Worm (Caenorhabditis elegans) whole organism, L1 larva: Measurements from ENCODE around the gene T25B9.8.
A peak's percentile ranks its signal among the peaks of the same experiment; 100 is the strongest.

ENCODE experiments used
- C04F5.9 ChIP-seq: sonication (generic microtip); optimal IDR thresholded peaks from 2 replicates; lab custom pipeline; 2016; ENCODE audit warnings: missing genetic modification characterization, missing compliant biosample characterization
- C16A3.4 ChIP-seq: fragments of 150-350 bp; optimal IDR thresholded peaks from 2 replicates; lab custom pipeline; 2014; ENCODE audit warnings: missing biosample characterization, missing genetic modification characterization
- Y116A8C.19 ChIP-seq: sonication (generic microtip); optimal IDR thresholded peaks from 2 replicates; lab custom pipeline; 2016; ENCODE audit warnings: missing compliant biosample characterization, missing genetic modification characterization, borderline replicate concordance
- aha-1 ChIP-seq: fragments of 150-350 bp; optimal IDR thresholded peaks from 2 replicates; lab custom pipeline; 2014; ENCODE audit warnings: missing biosample characterization, missing genetic modification characterization
- aly-2 ChIP-seq: fragments of 150-350 bp; optimal IDR thresholded peaks from 2 replicates; lab custom pipeline; 2014; ENCODE audit warnings: missing biosample characterization, missing genetic modification characterization
- ama-1 ChIP-seq: fragments of 150-350 bp; optimal IDR thresholded peaks from 2 replicates; lab custom pipeline; 2014
- ceh-63 ChIP-seq: fragments of 200-800 bp; sonication (Bioruptor generic); optimal IDR thresholded peaks from 2 replicates; lab custom pipeline; 2018; ENCODE audit warnings: mild to moderate bottlenecking, missing genetic modification characterization, missing compliant biosample characterization
- dpl-1 ChIP-seq, 3 experiments: fragments of 150-350 bp in 2 of 3; sonication (generic microtip) in 1 of 3; optimal IDR thresholded peaks; 2 replicates each; lab custom pipeline; 2014 to 2017; ENCODE audit warnings: missing biosample characterization in 3 of 3, missing genetic modification characterization in 3 of 3, missing genetic modification reagents in 3 of 3
- dsc-1 ChIP-seq: sonication (generic microtip); optimal IDR thresholded peaks from 2 replicates; lab custom pipeline; 2016; ENCODE audit warnings: mild to moderate bottlenecking, missing genetic modification characterization, missing compliant biosample characterization
- egl-13 ChIP-seq: sonication (generic microtip); optimal IDR thresholded peaks from 2 replicates; lab custom pipeline; 2016; ENCODE audit warnings: missing genotype, missing genetic modification reagents, missing genetic modification characterization, missing compliant biosample characterization
- egl-27 ChIP-seq, 2 experiments: fragments of 150-350 bp in 1 of 2; sonication (generic microtip); optimal IDR thresholded peaks; 3 replicates each; lab custom pipeline; 2017 to 2018; ENCODE audit warnings: missing biosample characterization in 2 of 2, missing genetic modification characterization in 2 of 2, missing genetic modification reagents in 2 of 2
- elt-2 ChIP-seq: sonication (generic microtip); optimal IDR thresholded peaks from 2 replicates; lab custom pipeline; 2016; ENCODE audit warnings: missing genetic modification characterization, mild to moderate bottlenecking, inconsistent platforms, missing compliant biosample characterization, missing genetic modification reagents
- elt-3 ChIP-seq, 6 experiments: fragments of 150-350 bp in 1 of 6; sonication (generic microtip); optimal IDR thresholded peaks; 2 replicates each; lab custom pipeline; 2017 to 2018; ENCODE audit warnings: missing biosample characterization in 6 of 6, missing genetic modification characterization in 6 of 6, inconsistent platforms in 1 of 6
- fkh-8 ChIP-seq: sonication (generic microtip); optimal IDR thresholded peaks from 2 replicates; lab custom pipeline; 2016; ENCODE audit warnings: mild to moderate bottlenecking, missing genetic modification characterization, missing compliant biosample characterization
- fos-1 ChIP-seq: fragments of 150-350 bp; optimal IDR thresholded peaks from 2 replicates; lab custom pipeline; 2014; ENCODE audit warnings: missing biosample characterization, missing genetic modification characterization
- grh-1 ChIP-seq: fragments of 200-800 bp; sonication (Bioruptor generic); IDR thresholded peaks from 2 replicates; pipeline ENCODE4 v1.3.6; 2022; ENCODE audit warnings: missing genetic modification reagents, missing genetic modification characterization, missing compliant biosample characterization
- hlh-4 ChIP-seq: sonication (generic microtip); optimal IDR thresholded peaks from 2 replicates; lab custom pipeline; 2016; ENCODE audit warnings: mild to moderate bottlenecking, missing genetic modification characterization, missing compliant biosample characterization
- hpl-2 ChIP-seq: fragments of 150-350 bp; optimal IDR thresholded peaks from 2 replicates; lab custom pipeline; 2014; ENCODE audit warnings: missing biosample characterization, missing genetic modification reagents, missing genetic modification characterization
- jun-1 ChIP-seq: fragments of 150-350 bp; optimal IDR thresholded peaks from 2 replicates; lab custom pipeline; 2014; ENCODE audit warnings: missing biosample characterization, missing genetic modification reagents, missing genetic modification characterization
- lin-13 ChIP-seq: fragments of 150-350 bp; optimal IDR thresholded peaks from 2 replicates; lab custom pipeline; 2014; ENCODE audit warnings: missing biosample characterization, missing genetic modification reagents, missing genetic modification characterization
- lin-14 ChIP-seq: fragments of 200-800 bp; sonication (Bioruptor generic); optimal IDR thresholded peaks from 2 replicates; lab custom pipeline; 2018; ENCODE audit warnings: mild to moderate bottlenecking, missing genetic modification characterization, moderate library complexity, missing compliant biosample characterization
- lin-35 ChIP-seq, 2 experiments: fragments of 150-350 bp; optimal IDR thresholded peaks; 2 replicates each; lab custom pipeline; 2014; ENCODE audit warnings: missing biosample characterization in 2 of 2, missing genetic modification characterization in 2 of 2, missing genetic modification reagents in 2 of 2
- lin-39 ChIP-seq: fragments of 150-350 bp; optimal IDR thresholded peaks from 2 replicates; lab custom pipeline; 2014; ENCODE audit warnings: missing biosample characterization, missing genetic modification reagents, missing genetic modification characterization
- lir-3 ChIP-seq: sonication (generic microtip); optimal IDR thresholded peaks from 2 replicates; lab custom pipeline; 2016; ENCODE audit warnings: mild to moderate bottlenecking, missing genetic modification characterization, moderate library complexity, missing compliant biosample characterization; ENCODE audit not compliant: poor library complexity
- lsy-2 ChIP-seq, 2 experiments: fragments of 150-350 bp; optimal IDR thresholded peaks; 2 replicates each; lab custom pipeline; 2014; ENCODE audit warnings: missing biosample characterization in 2 of 2, missing genetic modification characterization in 2 of 2
- mab-9 ChIP-seq: fragments of 200-800 bp; sonication (Bioruptor generic); IDR thresholded peaks from 2 replicates; pipeline ENCODE4 v1.3.6; 2022; ENCODE audit warnings: missing genetic modification reagents, missing genetic modification characterization, missing compliant biosample characterization
- mdl-1 ChIP-seq, 2 experiments: fragments of 150-350 bp; optimal IDR thresholded peaks; 2 replicates each; lab custom pipeline; 2014 to 2017; ENCODE audit warnings: missing biosample characterization in 2 of 2, missing genetic modification characterization in 2 of 2, inconsistent platforms in 1 of 2
- nhr-11 ChIP-seq: fragments of 150-350 bp; optimal IDR thresholded peaks from 2 replicates; lab custom pipeline; 2014; ENCODE audit warnings: missing biosample characterization, missing genetic modification characterization
- nhr-12 ChIP-seq: sonication (generic microtip); optimal IDR thresholded peaks from 2 replicates; lab custom pipeline; 2017; ENCODE audit warnings: missing biosample characterization, missing genetic modification characterization
- nhr-19 ChIP-seq: fragments of 200-800 bp; sonication (Bioruptor generic); conservative IDR thresholded peaks from 2 replicates; pipeline ENCODE4 v1.3.6; 2022; ENCODE audit warnings: missing genetic modification characterization, missing compliant biosample characterization
- nhr-71 ChIP-seq: sonication (generic microtip); optimal IDR thresholded peaks from 2 replicates; lab custom pipeline; 2016; ENCODE audit warnings: mild to moderate bottlenecking, missing genetic modification characterization, moderate library complexity, missing compliant biosample characterization
- nhr-76 ChIP-seq: sonication (generic microtip); optimal IDR thresholded peaks from 2 replicates; lab custom pipeline; 2017; ENCODE audit warnings: missing biosample characterization, missing genetic modification characterization
- nhr-84 ChIP-seq: sonication (generic microtip); optimal IDR thresholded peaks from 2 replicates; lab custom pipeline; 2017; ENCODE audit warnings: missing biosample characterization, missing genetic modification characterization
- nhr-85 ChIP-seq: sonication (generic microtip); peaks from one replicate; lab custom pipeline; 2016; ENCODE audit warnings: missing genetic modification characterization, inconsistent platforms, missing compliant biosample characterization
- nhr-90 ChIP-seq: sonication (generic microtip); optimal IDR thresholded peaks from 2 replicates; lab custom pipeline; 2016; ENCODE audit warnings: mild to moderate bottlenecking, missing genetic modification characterization, missing compliant biosample characterization; ENCODE audit not compliant: poor library complexity
- pax-3 ChIP-seq: fragments of 200-800 bp; sonication (Bioruptor generic); optimal IDR thresholded peaks from 2 replicates; lab custom pipeline; 2018; ENCODE audit warnings: mild to moderate bottlenecking, missing genetic modification characterization, moderate library complexity, missing compliant biosample characterization
- pqm-1 ChIP-seq: sonication (generic microtip); optimal IDR thresholded peaks from 3 replicates; lab custom pipeline; 2017; ENCODE audit warnings: missing biosample characterization, missing genetic modification characterization
- rnt-1 ChIP-seq: sonication (generic microtip); optimal IDR thresholded peaks from 2 replicates; lab custom pipeline; 2016; ENCODE audit warnings: mild to moderate bottlenecking, missing genetic modification characterization, moderate library complexity, missing compliant biosample characterization
- sox-4 ChIP-seq: sonication (generic microtip); optimal IDR thresholded peaks from 2 replicates; lab custom pipeline; 2016; ENCODE audit warnings: missing genetic modification characterization, missing compliant biosample characterization
- sptf-1 ChIP-seq: fragments of 150-350 bp; optimal IDR thresholded peaks from 2 replicates; lab custom pipeline; 2014; ENCODE audit warnings: missing biosample characterization, missing genetic modification characterization
- sup-37 ChIP-seq: fragments of 200-800 bp; sonication (Bioruptor generic); optimal IDR thresholded peaks from 2 replicates; lab custom pipeline; 2018; ENCODE audit warnings: mild to moderate bottlenecking, missing genetic modification characterization, missing compliant biosample characterization
- swsn-7 ChIP-seq: sonication (generic microtip); optimal IDR thresholded peaks from 2 replicates; lab custom pipeline; 2016; ENCODE audit warnings: missing genetic modification characterization, missing compliant biosample characterization
- tbx-2 ChIP-seq: sonication (generic microtip); optimal IDR thresholded peaks from 2 replicates; lab custom pipeline; 2016; ENCODE audit warnings: missing genetic modification characterization, missing compliant biosample characterization
- tlp-1 ChIP-seq: fragments of 150-350 bp; optimal IDR thresholded peaks from 2 replicates; lab custom pipeline; 2014; ENCODE audit warnings: missing biosample characterization, missing genetic modification characterization
- unc-130 ChIP-seq: fragments of 150-350 bp; optimal IDR thresholded peaks from 2 replicates; lab custom pipeline; 2017; ENCODE audit warnings: missing biosample characterization, missing genetic modification characterization, inconsistent platforms
- unc-30 ChIP-seq: sonication (generic microtip); optimal IDR thresholded peaks from 2 replicates; lab custom pipeline; 2017; ENCODE audit warnings: missing biosample characterization, missing genetic modification characterization
- unc-62 ChIP-seq: fragments of 150-350 bp; optimal IDR thresholded peaks from 2 replicates; lab custom pipeline; 2014; ENCODE audit warnings: missing biosample characterization, missing genetic modification reagents, missing genetic modification characterization
- unc-98 ChIP-seq: fragments of 200-800 bp; sonication (Bioruptor generic); IDR thresholded peaks from 2 replicates; pipeline ENCODE4 v1.3.6; 2022; ENCODE audit warnings: missing genetic modification characterization, missing compliant biosample characterization
- vab-15 ChIP-seq: sonication (generic microtip); optimal IDR thresholded peaks from 2 replicates; lab custom pipeline; 2017; ENCODE audit warnings: missing genotype, mild to moderate bottlenecking, missing genetic modification characterization, missing compliant biosample characterization
- xbp-1 ChIP-seq: sonication (generic microtip); optimal IDR thresholded peaks from 2 replicates; lab custom pipeline; 2016; ENCODE audit warnings: missing genetic modification characterization, missing compliant biosample characterization

T25B9.8 gene

ce11 chrIV:10784085-10784484 lies 16.1 kb upstream of the T25B9.8 start (continued):
- TF ChIP-seq rnt-1 (tag; lab: Kevin White, UChicago): no peak
- no peak for TF ChIP-seq mab-9 (GFP tag; lab: Robert Waterston, UW)
- TF ChIP-seq fos-1 (tag; lab: Kevin White, UChicago): no peak
- TF ChIP-seq nhr-19: peak; percentile 38; the same call in 1 of the 2 replicates
- TF ChIP-seq unc-98 (GFP tag; lab: Robert Waterston, UW): no peak
- no peak for TF ChIP-seq nhr-71 (tag; lab: Kevin White, UChicago)
- no peak for TF ChIP-seq egl-13 (tag; lab: Kevin White, UChicago)
- TF ChIP-seq unc-62 (GFP tag; lab: Kevin White, UChicago): no peak
- no peak for TF ChIP-seq tlp-1 (tag; lab: Kevin White, UChicago)
- TF ChIP-seq elt-3 (tag; optimal IDR thresholded peaks at IDR 0.05; lab: Kevin White, UChicago): peak in 5 of 6 experiments; percentile 18 to 91 (median 49)
- peak; percentile 50 for TF ChIP-seq lin-14
- TF ChIP-seq lir-3 (tag; lab: Kevin White, UChicago): no peak
- no peak for TF ChIP-seq grh-1 (GFP tag; lab: Robert Waterston, UW)
- peak in 1 of 2 experiments; percentile 27 for TF ChIP-seq mdl-1 (tag; optimal IDR thresholded peaks at IDR 0.05; lab: Kevin White, UChicago)
- TF ChIP-seq fkh-8: no peak
- no peak for TF ChIP-seq aly-2 (tag; lab: Kevin White, UChicago)
- no peak for TF ChIP-seq hlh-4 (tag; lab: Kevin White, UChicago)
- peak in 1 of 2 experiments; percentile 23 for TF ChIP-seq lsy-2 (tag; optimal IDR thresholded peaks at IDR 0.05; lab: Kevin White, UChicago)
- TF ChIP-seq nhr-90 (tag; lab: Kevin White, UChicago): peak; percentile 43
- no peak for TF ChIP-seq pax-3 (tag; lab: Kevin White, UChicago)
- no peak for TF ChIP-seq sox-4
- no peak for TF ChIP-seq nhr-12 (tag; lab: Kevin White, UChicago)
- TF ChIP-seq C04F5.9: no peak
- no peak for TF ChIP-seq sptf-1
- TF ChIP-seq nhr-85 (tag; lab: Kevin White, UChicago): peak; percentile 90
- no peak for TF ChIP-seq egl-27 (tag; optimal IDR thresholded peaks at IDR 0.05; lab: Kevin White, UChicago)
- TF ChIP-seq aha-1 (tag; lab: Kevin White, UChicago): no peak
- TF ChIP-seq unc-130: no peak
- no peak for TF ChIP-seq elt-2 (tag; lab: Kevin White, UChicago)
- TF ChIP-seq vab-15 (tag; lab: Kevin White, UChicago): no peak
- TF ChIP-seq, all 84 proteins: peak for 12

ce11 chrIV:10782014-10782413 lies 14.0 kb upstream of the T25B9.8 start:
- peak in 1 of 2 experiments; percentile 62 for TF ChIP-seq lin-35 (GFP tag; optimal IDR thresholded peaks at IDR 0.05; lab: Kevin White, UChicago)
- peak; percentile 75 for TF ChIP-seq nhr-90 (tag; lab: Kevin White, UChicago)
- no peak for TF ChIP-seq ceh-63 (GFP tag; lab: Kevin White, UChicago)
- no peak for TF ChIP-seq swsn-7 (tag; lab: Kevin White, UChicago)
- TF ChIP-seq lin-39 (tag; lab: Kevin White, UChicago): no peak
- TF ChIP-seq nhr-11 (tag; lab: Kevin White, UChicago): no peak
- peak; percentile 20 for TF ChIP-seq C16A3.4 (tag; lab: Kevin White, UChicago)
- no peak for TF ChIP-seq aly-2 (tag; lab: Kevin White, UChicago)
- TF ChIP-seq unc-30: no peak
- no peak for TF ChIP-seq dpl-1 (GFP tag; optimal IDR thresholded peaks at IDR 0.05; lab: Kevin White, UChicago)
- no peak for TF ChIP-seq jun-1 (tag; lab: Kevin White, UChicago)
- TF ChIP-seq sup-37 (GFP tag; lab: Kevin White, UChicago): no peak
- no peak for TF ChIP-seq ama-1
- no peak for TF ChIP-seq dsc-1 (tag; lab: Kevin White, UChicago)
- TF ChIP-seq elt-2 (tag; lab: Kevin White, UChicago): no peak
- no peak for TF ChIP-seq nhr-84 (tag; lab: Kevin White, UChicago)
- TF ChIP-seq hpl-2 (GFP tag; lab: Kevin White, UChicago): no peak
- peak; percentile 62 for TF ChIP-seq tbx-2 (tag; lab: Kevin White, UChicago)
- no peak for TF ChIP-seq lin-13 (GFP tag; lab: Kevin White, UChicago)
- TF ChIP-seq pqm-1: no peak
- no peak for TF ChIP-seq vab-15 (tag; lab: Kevin White, UChicago)
- peak in 1 of 2 experiments; percentile 61 for TF ChIP-seq lsy-2 (tag; optimal IDR thresholded peaks at IDR 0.05; lab: Kevin White, UChicago)
- no peak for TF ChIP-seq sptf-1
- no peak for TF ChIP-seq nhr-12 (tag; lab: Kevin White, UChicago)
- TF ChIP-seq lin-14: peak; percentile 66
- TF ChIP-seq mab-9 (GFP tag; lab: Robert Waterston, UW): no peak
- no peak for TF ChIP-seq egl-13 (tag; lab: Kevin White, UChicago)
- TF ChIP-seq unc-98 (GFP tag; lab: Robert Waterston, UW): no peak
- no peak for TF ChIP-seq nhr-76 (tag; lab: Kevin White, UChicago)
- peak; percentile 78 for TF ChIP-seq nhr-71 (tag; lab: Kevin White, UChicago)
- TF ChIP-seq xbp-1 (tag; lab: Kevin White, UChicago): no peak
- peak; percentile 38; the same call in 1 of the 2 replicates for TF ChIP-seq grh-1 (GFP tag; lab: Robert Waterston, UW)
- TF ChIP-seq C04F5.9: no peak
- no peak for TF ChIP-seq Y116A8C.19 (tag; lab: Kevin White, UChicago)
- no peak for TF ChIP-seq aha-1 (tag; lab: Kevin White, UChicago)
